Fruit fly (Drosophila melanogaster): ENCODE results near the gene CG11155.

Gene CG11155

DNA sequence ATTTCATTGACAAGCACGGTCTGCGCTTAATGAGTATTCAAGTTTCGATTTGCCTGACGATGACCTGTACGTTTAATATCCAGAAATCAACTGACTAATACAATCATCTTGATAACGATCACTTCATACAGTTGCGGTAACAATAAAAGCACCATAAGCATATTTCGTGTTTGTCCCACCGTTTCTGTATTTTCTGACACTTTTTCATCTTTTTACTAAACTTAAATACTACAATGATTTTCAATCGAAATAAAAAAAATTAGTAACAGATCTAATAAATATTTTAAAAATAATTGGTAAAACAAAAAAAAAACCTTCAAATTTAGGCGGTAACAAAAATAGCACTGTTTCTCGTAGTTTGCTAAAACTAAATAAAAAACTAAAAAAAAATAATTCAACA lies 35.7 kb downstream of the CG11155 start, which contains the start of gene CG32017:
TSS of gene CG32017 (minus strand) at position 101 of the 400 bp plus-strand sequence.
- TF ChIP-seq usp (GFP tag; optimal IDR thresholded peaks at IDR 0.05) (no peak), Sp1 (GFP tag; optimal IDR thresholded peaks at IDR 0.05) (no peak), tai (GFP tag; optimal IDR thresholded peaks at IDR 0.05) (no peak), woc (GFP tag; optimal IDR thresholded peaks at IDR 0.05) (no peak), h (GFP tag; optimal IDR thresholded peaks at IDR 0.05) (no peak), GATAd (GFP tag; optimal IDR thresholded peaks at IDR 0.05) (no peak), Vsx2 (GFP tag; optimal IDR thresholded peaks at IDR 0.05; ENCODE audit: partially characterized antibody) (no peak), Mio (GFP tag; optimal IDR thresholded peaks at IDR 0.05) (no peak), Hr78 (GFP tag; optimal IDR thresholded peaks at IDR 0.05) (no peak)

DNA sequence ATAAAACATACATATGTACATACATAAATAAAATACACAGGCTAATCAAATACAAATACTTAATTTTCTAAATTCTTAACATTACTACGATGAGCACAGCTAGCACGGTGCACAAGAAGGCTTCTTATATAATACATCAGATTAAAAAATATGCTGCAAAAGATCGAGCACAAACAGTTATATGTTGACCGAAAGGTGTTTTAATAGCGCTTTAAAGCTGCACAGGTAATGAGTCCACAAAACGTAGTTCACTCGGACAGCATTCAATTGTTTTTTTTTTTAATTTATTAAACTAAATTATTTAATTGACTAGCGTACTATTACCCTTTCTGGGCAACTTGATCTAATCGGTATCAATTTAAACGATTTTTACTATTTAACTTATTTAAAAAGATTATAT lies 48.8 kb downstream of the CG11155 start:
- TF ChIP-seq sv (GFP tag; optimal IDR thresholded peaks at IDR 0.05) = no peak
- no peak for TF ChIP-seq dsf (GFP tag; optimal IDR thresholded peaks at IDR 0.05; ENCODE audit: borderline replicate concordance)
- TF ChIP-seq h (GFP tag; optimal IDR thresholded peaks at IDR 0.05) = no peak
- no peak for TF ChIP-seq rgr (GFP tag; optimal IDR thresholded peaks at IDR 0.05)
- TF ChIP-seq sage (GFP tag; optimal IDR thresholded peaks at IDR 0.05) = no peak
- no peak for TF ChIP-seq CrebA (GFP tag; optimal IDR thresholded peaks at IDR 0.05; ENCODE audit: borderline replicate concordance)
- TF ChIP-seq GATAd (GFP tag; optimal IDR thresholded peaks at IDR 0.05) = no peak

DNA sequence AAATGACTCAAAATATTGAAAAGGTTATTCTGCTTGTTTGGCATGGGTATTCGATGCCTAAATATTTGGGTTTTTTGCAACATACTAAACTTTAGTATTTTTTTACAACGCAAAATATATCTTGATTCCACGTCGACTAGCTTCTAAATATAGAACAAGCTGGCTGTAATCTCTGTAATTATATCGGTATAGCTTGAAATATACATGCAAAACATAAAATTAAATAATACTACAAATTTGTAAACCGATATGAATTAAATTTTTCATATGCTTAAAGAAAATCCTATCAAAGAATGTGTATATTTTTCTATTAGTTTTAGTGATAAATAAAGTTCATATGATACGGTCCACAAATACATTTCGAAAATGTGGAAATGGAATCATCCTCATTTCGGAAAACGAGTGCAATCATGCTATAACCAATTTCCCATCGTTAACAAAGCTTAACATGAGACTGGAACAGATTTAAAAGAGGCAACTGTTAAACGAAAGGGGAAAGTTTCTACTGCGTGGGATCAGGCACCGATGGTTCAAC lies 55.3 kb downstream of the CG11155 start, which contains the start of gene pho:
TSS of gene pho (minus strand) at position 38 of the 535 bp plus-strand sequence.
- no peak for TF ChIP-seq GATAd (GFP tag; optimal IDR thresholded peaks at IDR 0.05)
- peak; percentile 66 for TF ChIP-seq N (GFP tag; optimal IDR thresholded peaks at IDR 0.05)
- no peak for TF ChIP-seq dmrt93B (GFP tag; optimal IDR thresholded peaks at IDR 0.05)
- TF ChIP-seq lola (GFP tag; optimal IDR thresholded peaks at IDR 0.05) = no peak
- TF ChIP-seq woc (GFP tag; optimal IDR thresholded peaks at IDR 0.05) = peak; percentile 78
- no peak for TF ChIP-seq OdsH (GFP tag; optimal IDR thresholded peaks at IDR 0.05)
- no peak for TF ChIP-seq Vsx2 (GFP tag; optimal IDR thresholded peaks at IDR 0.05; ENCODE audit: partially characterized antibody)
- no peak for TF ChIP-seq CG32264 (GFP tag; optimal IDR thresholded peaks at IDR 0.05)
- TF ChIP-seq tai (GFP tag; optimal IDR thresholded peaks at IDR 0.05) = peak; percentile 25
- TF ChIP-seq Rel (GFP tag; optimal IDR thresholded peaks at IDR 0.05) = no peak
- TF ChIP-seq Rel (tag; optimal IDR thresholded peaks at IDR 0.05) = no peak
- no peak for TF ChIP-seq Hr83 (GFP tag; optimal IDR thresholded peaks at IDR 0.05; ENCODE audit: poor library complexity, severe bottlenecking)
- peak; percentile 85 for TF ChIP-seq Hr78 (GFP tag; optimal IDR thresholded peaks at IDR 0.05)

DNA sequence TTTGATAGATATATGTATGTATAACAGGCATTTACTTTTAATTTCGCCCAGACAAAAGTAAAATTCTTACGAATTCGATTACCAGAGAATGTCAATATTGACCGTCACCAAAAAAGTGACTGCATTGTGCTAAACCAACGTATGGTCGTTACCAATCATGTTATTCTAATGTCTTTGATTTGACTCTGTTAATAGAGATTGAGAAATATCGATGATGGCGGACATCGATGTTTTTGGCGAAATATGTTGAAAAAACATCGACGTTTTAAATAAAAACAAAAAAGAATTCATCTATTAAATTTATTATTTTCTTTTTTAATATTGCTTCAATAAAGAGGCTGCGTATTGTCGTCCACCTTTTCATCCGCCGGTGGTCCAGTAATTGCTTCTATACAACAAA lies 56.4 kb downstream of the CG11155 start:
- no peak for TF ChIP-seq Dfd (GFP tag; optimal IDR thresholded peaks at IDR 0.05)
- TF ChIP-seq tai (GFP tag; optimal IDR thresholded peaks at IDR 0.05) = no peak
- TF ChIP-seq Jra (GFP tag; optimal IDR thresholded peaks at IDR 0.05) = no peak
- TF ChIP-seq Hnf4 (GFP tag; optimal IDR thresholded peaks at IDR 0.05) = no peak
- no peak for TF ChIP-seq Rel (GFP tag; optimal IDR thresholded peaks at IDR 0.05)
- no peak for TF ChIP-seq Rel (tag; optimal IDR thresholded peaks at IDR 0.05)
- TF ChIP-seq ey (GFP tag; optimal IDR thresholded peaks at IDR 0.05) = no peak

DNA sequence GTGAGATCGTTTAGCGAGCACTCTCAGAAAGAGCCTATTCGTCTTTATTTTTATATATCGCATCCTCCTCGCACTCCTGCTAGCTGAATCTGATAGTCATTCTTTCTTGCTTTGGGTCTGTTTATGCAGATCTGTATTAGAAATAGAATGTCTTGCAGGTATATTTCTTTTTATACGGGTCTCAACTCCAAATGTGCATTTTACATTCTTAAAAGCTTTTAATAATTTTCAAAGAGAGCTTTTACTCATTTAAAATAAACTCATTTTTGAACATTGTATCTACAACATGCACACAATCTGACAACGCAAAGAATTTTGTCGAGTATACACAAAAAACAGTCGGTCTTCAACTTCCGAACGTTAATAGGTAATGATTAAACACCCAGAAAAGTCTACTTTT lies 59.1 kb downstream of the CG11155 start, which contains the start of gene CG33521:
TSS of gene CG33521 (plus strand) at position 301 of the 400 bp plus-strand sequence.
- TF ChIP-seq rgr (GFP tag; optimal IDR thresholded peaks at IDR 0.05) (no peak), lola (GFP tag; optimal IDR thresholded peaks at IDR 0.05) (no peak), Rel (GFP tag; optimal IDR thresholded peaks at IDR 0.05) (no peak), Rel (tag; optimal IDR thresholded peaks at IDR 0.05) (no peak), jim (GFP tag; optimal IDR thresholded peaks at IDR 0.05) (no peak), dsf (GFP tag; optimal IDR thresholded peaks at IDR 0.05; ENCODE audit: borderline replicate concordance) (no peak), foxo (GFP tag; optimal IDR thresholded peaks at IDR 0.05) (no peak), dmrt93B (GFP tag; optimal IDR thresholded peaks at IDR 0.05) (no peak), CG9705 (GFP tag; optimal IDR thresholded peaks at IDR 0.05) (no peak), Hr78 (GFP tag; optimal IDR thresholded peaks at IDR 0.05) (no peak), brk (GFP tag; optimal IDR thresholded peaks at IDR 0.05) (no peak), usp (GFP tag; optimal IDR thresholded peaks at IDR 0.05) (no peak), ey (GFP tag; optimal IDR thresholded peaks at IDR 0.05) (no peak), dl (GFP tag; optimal IDR thresholded peaks at IDR 0.05; ENCODE audit: insufficient read depth in 1 of 2, partially characterized antibody in 2 of 2) (no peak), sv (GFP tag; optimal IDR thresholded peaks at IDR 0.05) (no peak), Hnf4 (GFP tag; optimal IDR thresholded peaks at IDR 0.05) (no peak)
